Worm (Caenorhabditis elegans) whole organism, L1 larva: Measurements from ENCODE around the gene cut-2.

Source experiments
- F16B12.6 ChIP-seq: fragments of 150-350 bp; optimal IDR thresholded peaks from 2 replicates; lab custom pipeline; 2014; ENCODE audit warnings: missing biosample characterization, missing genetic modification characterization
- ama-1 ChIP-seq: fragments of 150-350 bp; optimal IDR thresholded peaks from 2 replicates; lab custom pipeline; 2014
- efl-1 ChIP-seq, 4 experiments: fragments of 150-350 bp; optimal IDR thresholded peaks in 3 of 4; peaks in 1 of 4; 1 replicate in 1 of 4; 2 replicates in 3 of 4; lab custom pipeline; 2014; ENCODE audit warnings: missing biosample characterization in 2 of 4, missing genetic modification characterization in 2 of 4, missing genetic modification reagents in 2 of 4
- efl-3 ChIP-seq: fragments of 200-800 bp; sonication (Bioruptor generic); optimal IDR thresholded peaks from 2 replicates; lab custom pipeline; 2018; ENCODE audit warnings: mild to moderate bottlenecking, missing genetic modification characterization, missing compliant biosample characterization
- lin-39 ChIP-seq: fragments of 150-350 bp; optimal IDR thresholded peaks from 2 replicates; lab custom pipeline; 2014; ENCODE audit warnings: missing biosample characterization, missing genetic modification reagents, missing genetic modification characterization
- nhr-237 ChIP-seq: fragments of 150-350 bp; optimal IDR thresholded peaks from 2 replicates; lab custom pipeline; 2014; ENCODE audit warnings: missing biosample characterization, missing genetic modification characterization
- nhr-76 ChIP-seq: sonication (generic microtip); optimal IDR thresholded peaks from 2 replicates; lab custom pipeline; 2017; ENCODE audit warnings: missing biosample characterization, missing genetic modification characterization
- zag-1 ChIP-seq: fragments of 150-350 bp; optimal IDR thresholded peaks from 2 replicates; lab custom pipeline; 2014; ENCODE audit warnings: missing biosample characterization, missing genetic modification characterization

- no peak for TF ChIP-seq efl-3 (GFP tag; lab: Kevin White, UChicago)
- no peak for TF ChIP-seq lin-39 (tag; lab: Kevin White, UChicago)
- TF ChIP-seq efl-1 (optimal IDR thresholded peaks at IDR 0.05; lab: Kevin White, UChicago): no peak
- TF ChIP-seq efl-1 (GFP tag; optimal IDR thresholded peaks at IDR 0.05 in 1 of 2; lab: Kevin White, UChicago): no peak
- TF ChIP-seq F16B12.6 (tag; lab: Kevin White, UChicago): no peak
- TF ChIP-seq zag-1 (tag; lab: Kevin White, UChicago): no peak
- TF ChIP-seq ama-1 (lab: Kevin White, UChicago): no peak
- TF ChIP-seq nhr-76: no peak
- TF ChIP-seq nhr-237 (tag; lab: Kevin White, UChicago): no peak
Measured at ce11 chrV:13442819-13443218, 28.1 kb downstream of the cut-2 start.
